Worm (Caenorhabditis elegans) whole organism, L3 larva: Measurements from ENCODE around the gene cpz-2.

ENCODE experiments used
- ZK546.5 ChIP-seq: sonication (generic microtip); optimal IDR thresholded peaks from 2 replicates; lab custom pipeline; 2017; ENCODE audit warnings: missing biosample characterization, missing genetic modification characterization
- egl-27 ChIP-seq: sonication (generic microtip); optimal IDR thresholded peaks from 4 replicates; lab custom pipeline; 2017; ENCODE audit warnings: missing biosample characterization, missing genetic modification reagents, missing genetic modification characterization
- fos-1 ChIP-seq: fragments of 150-350 bp; optimal IDR thresholded peaks from 2 replicates; lab custom pipeline; 2014; ENCODE audit warnings: missing biosample characterization, missing genetic modification characterization
- hmg-11 ChIP-seq: sonication (generic microtip); optimal IDR thresholded peaks from 2 replicates; lab custom pipeline; 2016; ENCODE audit warnings: missing genetic modification characterization, missing compliant biosample characterization
- lin-39 ChIP-seq: fragments of 150-350 bp; optimal IDR thresholded peaks from 2 replicates; lab custom pipeline; 2018; ENCODE audit warnings: missing biosample characterization, missing genetic modification reagents, missing genetic modification characterization
- nhr-11 ChIP-seq: fragments of 150-350 bp; optimal IDR thresholded peaks from 2 replicates; lab custom pipeline; 2014; ENCODE audit warnings: missing biosample characterization, missing genetic modification characterization
- nhr-23 ChIP-seq: fragments of 150-350 bp; optimal IDR thresholded peaks from 2 replicates; lab custom pipeline; 2014; ENCODE audit warnings: missing biosample characterization, missing genetic modification reagents, missing genetic modification characterization
- nhr-25 ChIP-seq: sonication (generic microtip); optimal IDR thresholded peaks from 2 replicates; lab custom pipeline; 2017; ENCODE audit warnings: missing biosample characterization, missing genetic modification characterization
- nhr-77 ChIP-seq: fragments of 150-350 bp; optimal IDR thresholded peaks from 2 replicates; lab custom pipeline; 2014; ENCODE audit warnings: missing biosample characterization, missing genetic modification characterization
- tbx-2 ChIP-seq: sonication (generic microtip); optimal IDR thresholded peaks from 2 replicates; lab custom pipeline; 2016; ENCODE audit warnings: mild to moderate bottlenecking, missing genetic modification characterization, missing compliant biosample characterization
- ztf-11 ChIP-seq: fragments of 150-350 bp; optimal IDR thresholded peaks from 2 replicates; lab custom pipeline; 2014; ENCODE audit warnings: missing biosample characterization, missing genetic modification characterization
- ztf-4 ChIP-seq: fragments of 150-350 bp; optimal IDR thresholded peaks from 2 replicates; lab custom pipeline; 2014; ENCODE audit warnings: missing biosample characterization, missing genetic modification characterization

- TF ChIP-seq lin-39 (tag; lab: Kevin White, UChicago) (no peak), nhr-11 (tag; lab: Kevin White, UChicago) (no peak), nhr-25 (tag; lab: Kevin White, UChicago) (no peak), fos-1 (no peak), egl-27 (no peak), hmg-11 (tag; lab: Kevin White, UChicago) (no peak), nhr-23 (tag; lab: Kevin White, UChicago) (no peak), ZK546.5 (no peak), nhr-77 (tag; lab: Kevin White, UChicago) (no peak), ztf-4 (tag; lab: Kevin White, UChicago) (no peak), ztf-11 (tag; lab: Kevin White, UChicago) (no peak), tbx-2 (tag; lab: Kevin White, UChicago) (no peak)
These were observed 14.5 kb upstream of the cpz-2 start for ce11 chrV:13366488-13366887.
